Worm (Caenorhabditis elegans) whole organism, L4/young adult: Measurements from ENCODE around the gene ogdh-2.

ENCODE experiments used
- W03F9.2 ChIP-seq: fragments of 150-350 bp; optimal IDR thresholded peaks from 2 replicates; lab custom pipeline; 2014; ENCODE audit warnings: missing biosample characterization, missing genetic modification characterization
- dao-5 ChIP-seq: sonication (generic microtip); optimal IDR thresholded peaks from 2 replicates; lab custom pipeline; 2016; ENCODE audit warnings: missing genotype, missing genetic modification characterization, moderate library complexity, missing compliant biosample characterization
- him-1 ChIP-seq: sonication (generic microtip); optimal IDR thresholded peaks from 2 replicates; lab custom pipeline; 2016; ENCODE audit warnings: missing genotype, missing genetic modification reagents, missing genetic modification characterization, missing compliant biosample characterization

The ogdh-2 gene

DNA sequence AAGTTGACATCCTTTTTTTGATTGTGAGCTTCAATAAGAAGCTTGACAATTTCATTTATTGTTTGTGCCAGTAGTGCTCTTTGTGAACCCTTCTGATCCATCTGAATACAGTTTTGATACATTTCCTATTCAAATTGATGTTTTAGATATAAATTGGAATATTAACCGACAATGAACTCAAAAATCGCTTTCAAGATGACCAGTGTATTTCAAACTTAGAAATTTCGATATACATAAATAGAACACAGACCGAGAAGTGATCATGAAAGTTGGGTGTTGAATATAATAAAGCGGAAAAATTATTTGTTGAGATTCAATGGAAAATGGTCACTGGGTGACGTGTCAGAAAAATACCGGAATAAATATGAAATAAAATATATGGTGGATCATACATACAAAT is 13.0 kb upstream of the ogdh-2 start, which contains the start of gene elpc-3:
elpc-3 (minus strand) TSS at position 101 of the 400 bp plus-strand sequence.
- TF ChIP-seq dao-5 (tag; lab: Kevin White, UChicago) (no peak), W03F9.2 (no peak), him-1 (no peak)

DNA sequence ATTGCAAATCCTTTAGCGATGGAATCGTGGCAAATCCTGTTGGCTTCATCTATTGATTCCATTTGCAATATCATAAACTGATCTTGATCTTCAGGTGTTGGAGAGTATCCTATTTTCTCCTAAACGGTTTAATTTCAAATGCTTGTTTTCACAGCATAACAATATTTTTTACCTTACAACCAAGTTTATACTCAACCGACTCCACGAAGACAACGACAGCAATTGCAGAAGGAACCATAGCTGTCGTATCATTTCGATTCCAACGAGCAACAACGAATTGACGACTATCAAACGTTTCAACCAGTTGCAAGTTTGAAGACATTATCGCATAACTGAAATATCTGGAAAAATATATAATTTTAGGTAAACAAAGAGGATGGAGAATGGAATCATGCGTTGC is 10.5 kb upstream of the ogdh-2 start, which contains the start of gene usip-1:
usip-1 (minus strand) TSS at position 341 of the 400 bp plus-strand sequence.
- TF ChIP-seq W03F9.2 (no peak), dao-5 (tag; lab: Kevin White, UChicago) (no peak)

DNA sequence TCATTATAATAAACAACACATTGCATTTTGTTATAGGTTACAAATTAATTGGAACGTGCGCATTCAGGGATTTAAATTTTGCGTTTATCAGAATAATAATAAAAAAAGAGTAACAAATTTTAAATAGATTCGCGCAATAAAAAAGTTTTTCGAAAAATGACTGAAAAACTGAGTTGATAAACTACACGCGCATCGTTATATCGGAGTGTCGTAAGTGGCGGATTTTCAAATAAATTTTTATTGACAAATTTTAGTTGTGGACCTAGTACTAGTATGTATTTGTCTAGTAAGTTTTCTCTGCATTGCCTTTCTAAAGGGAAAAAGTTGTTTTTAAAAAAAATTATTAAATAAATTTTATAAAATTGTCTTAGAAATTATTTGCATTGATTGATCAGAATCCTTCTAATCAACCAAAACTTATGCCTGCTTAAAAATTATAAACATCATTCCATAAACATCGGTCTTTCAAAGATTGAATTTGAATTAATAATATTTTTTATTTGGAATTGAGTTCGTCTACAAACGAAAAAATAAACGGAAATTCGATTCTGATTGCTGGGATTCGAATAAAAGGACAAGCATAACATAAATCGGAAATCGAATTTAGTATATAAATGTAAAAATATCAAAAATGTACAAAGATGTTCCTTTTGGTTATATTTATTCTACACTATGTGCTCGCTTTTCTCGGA is 9.9 kb upstream of the ogdh-2 start, which contains the start of gene srd-4:
srd-4 (plus strand) TSS at position 642 of the 692 bp plus-strand sequence.
- TF ChIP-seq dao-5 (tag; lab: Kevin White, UChicago) (no peak), W03F9.2 (no peak), him-1 (no peak)

DNA sequence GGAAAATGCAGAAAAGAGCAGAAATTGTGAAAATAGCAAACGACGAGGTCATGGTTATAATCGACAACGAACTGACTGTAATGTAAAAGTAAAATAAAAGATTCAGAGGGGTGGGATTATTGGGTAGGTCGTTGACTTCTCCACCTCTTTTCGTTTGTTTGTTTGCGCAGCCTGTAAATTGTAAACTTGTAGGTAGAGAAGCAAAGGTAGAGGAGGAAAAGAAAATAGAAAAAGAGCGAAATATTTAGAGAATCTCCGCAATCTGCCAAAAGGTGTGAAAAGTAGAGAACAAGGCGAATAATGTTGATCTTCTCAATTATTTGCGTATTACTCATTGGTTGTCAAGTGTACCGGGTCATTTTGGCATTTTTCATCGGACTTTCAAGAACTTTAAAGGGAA is 7.0 kb upstream of the ogdh-2 start, which contains the start of gene ZK863.8:
ZK863.8 (minus strand) TSS at position 173 of the 400 bp plus-strand sequence.
- TF ChIP-seq W03F9.2 (no peak), dao-5 (tag; lab: Kevin White, UChicago) (no peak), him-1 (no peak)

DNA sequence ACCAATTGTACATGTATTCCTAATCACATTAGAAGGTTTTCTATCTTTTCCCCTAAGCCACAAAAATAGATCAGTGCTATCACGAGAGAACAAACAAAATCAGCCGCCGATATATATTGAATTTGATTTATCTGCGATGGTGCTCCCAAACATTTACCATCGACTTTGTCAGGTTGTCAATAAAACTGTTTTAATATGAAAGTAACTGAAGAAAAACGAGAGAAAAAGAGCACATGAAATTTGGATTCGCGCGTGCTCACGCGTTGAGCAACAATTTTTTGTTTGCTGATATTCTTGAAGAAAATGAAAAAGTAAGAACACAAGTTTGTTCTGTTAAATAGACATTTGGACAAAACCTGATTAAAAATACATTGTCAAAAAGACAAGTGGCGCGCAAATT is 5.5 kb upstream of the ogdh-2 start:
- TF ChIP-seq him-1 = no peak

DNA sequence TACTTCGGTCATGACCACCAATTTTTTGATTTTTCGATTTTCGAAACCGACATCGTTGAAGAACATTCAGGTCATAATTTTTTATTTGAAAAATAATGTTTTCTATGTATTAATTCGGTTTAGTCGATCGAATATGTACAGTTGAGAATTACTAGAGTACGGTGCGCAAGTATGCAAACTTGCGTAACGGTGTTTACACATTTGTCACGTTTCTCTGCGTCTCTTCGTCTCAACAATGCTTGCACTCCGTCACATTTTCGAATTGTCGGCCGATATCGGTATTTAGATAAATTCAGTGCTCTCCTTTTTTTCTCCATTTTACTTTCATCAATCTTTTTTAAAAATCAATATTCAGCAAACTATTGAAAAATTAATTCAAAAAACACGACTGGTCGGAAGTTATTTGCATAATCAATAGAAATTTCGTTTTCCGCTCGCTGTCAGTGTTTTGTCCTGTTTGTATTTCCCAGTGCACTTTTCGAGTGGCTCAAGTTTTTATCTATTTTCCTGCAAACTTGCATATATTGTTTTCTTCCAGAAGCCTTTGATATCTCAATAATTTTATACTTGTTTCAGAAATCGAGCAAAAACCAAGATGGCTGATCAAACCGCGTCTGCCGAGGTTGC is 3.3 kb upstream of the ogdh-2 start, which contains the start of gene dpy-30:
dpy-30 (plus strand) TSS at position 577 of the 627 bp plus-strand sequence.
- TF ChIP-seq W03F9.2 = peak; percentile 56
- TF ChIP-seq him-1 = no peak
- TF ChIP-seq dao-5 (tag; lab: Kevin White, UChicago) = no peak

DNA sequence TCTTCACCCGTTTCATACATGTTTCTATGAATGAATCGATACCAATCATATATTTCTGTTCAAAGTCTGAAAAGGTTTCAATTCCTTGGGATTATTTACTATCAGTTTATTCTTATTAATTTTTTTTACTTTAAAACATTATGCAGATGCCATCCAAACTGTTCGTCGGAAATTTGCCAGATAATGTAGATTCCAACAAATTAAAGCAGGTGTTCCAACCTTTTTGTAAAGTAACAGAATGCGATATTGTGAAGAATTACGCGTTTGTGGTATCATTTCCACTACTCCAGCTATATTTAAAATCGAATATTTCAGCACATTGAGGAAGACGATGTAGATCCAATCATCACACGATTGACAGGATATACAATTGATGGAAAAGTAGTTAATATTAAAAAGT is 2.2 kb upstream of the ogdh-2 start, which contains the start of gene rnp-1:
rnp-1 (plus strand) TSS at position 145 of the 400 bp plus-strand sequence.
- TF ChIP-seq him-1 = no peak
- TF ChIP-seq W03F9.2 = no peak

DNA sequence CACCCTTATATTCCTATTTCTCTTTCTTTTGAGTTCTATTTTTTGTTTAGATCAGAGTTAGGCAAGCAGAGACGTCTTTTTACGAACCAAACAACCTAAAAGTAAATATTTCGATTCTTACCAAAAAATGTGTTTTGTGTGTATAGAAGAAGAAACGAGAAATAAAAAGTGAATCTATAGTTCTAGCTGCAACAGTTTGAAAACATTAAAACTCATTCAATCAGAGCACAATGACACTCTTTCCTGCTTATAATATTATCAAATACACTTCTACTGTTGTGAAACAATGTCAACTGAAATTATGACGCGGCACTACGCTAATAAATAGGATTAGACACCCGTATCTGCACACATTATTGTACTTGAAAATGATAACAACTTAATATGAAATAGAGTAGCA is 1.5 kb downstream of the ogdh-2 start, which contains the start of gene ZK836.3:
ZK836.3 (minus strand) TSS at position 101 of the 400 bp plus-strand sequence.
- no peak for TF ChIP-seq dao-5 (tag; lab: Kevin White, UChicago)
- TF ChIP-seq him-1 = no peak
- no peak for TF ChIP-seq W03F9.2

DNA sequence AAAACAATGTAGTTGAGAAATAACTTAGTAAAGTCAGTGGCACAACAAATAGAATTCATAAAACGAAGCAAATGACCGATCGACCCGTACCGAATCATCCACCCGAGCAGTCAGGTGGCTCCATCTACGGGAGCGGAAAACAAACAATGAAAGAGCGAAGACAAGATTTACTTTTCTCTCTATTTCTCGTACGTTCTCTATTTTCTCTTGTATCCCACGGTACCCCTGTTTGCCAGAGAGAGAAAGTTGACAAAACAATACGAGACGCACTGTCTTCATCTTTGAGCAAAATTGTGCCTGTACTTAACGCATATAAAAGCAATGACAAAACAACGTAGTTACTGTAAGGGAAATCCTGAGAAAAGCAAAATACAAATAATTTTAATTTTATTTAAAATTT is 2.4 kb downstream of the ogdh-2 start:
- TF ChIP-seq him-1 = no peak
- TF ChIP-seq dao-5 (tag; lab: Kevin White, UChicago) = no peak
- no peak for TF ChIP-seq W03F9.2

DNA sequence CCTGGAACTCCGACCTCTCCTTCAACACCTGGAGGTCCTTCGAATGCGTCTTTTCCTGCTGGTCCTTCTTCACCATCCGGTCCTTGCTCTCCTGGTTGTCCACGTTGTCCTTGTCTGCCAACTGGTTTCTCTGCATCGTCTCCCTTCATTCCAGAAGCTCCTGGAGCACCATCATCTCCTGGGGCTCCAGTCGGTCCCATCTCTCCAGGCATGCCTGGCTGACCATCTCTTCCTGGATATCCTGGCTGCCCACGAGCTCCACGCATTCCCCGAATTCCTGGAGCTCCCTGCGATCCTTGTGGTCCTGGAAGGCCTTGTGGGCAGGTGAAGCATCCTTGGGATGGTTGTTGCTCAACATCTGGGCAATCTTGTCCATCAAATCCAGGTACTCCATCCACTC is 3.4 kb downstream of the ogdh-2 start:
- TF ChIP-seq him-1 (no peak), dao-5 (tag; lab: Kevin White, UChicago) (no peak), W03F9.2 (no peak)

DNA sequence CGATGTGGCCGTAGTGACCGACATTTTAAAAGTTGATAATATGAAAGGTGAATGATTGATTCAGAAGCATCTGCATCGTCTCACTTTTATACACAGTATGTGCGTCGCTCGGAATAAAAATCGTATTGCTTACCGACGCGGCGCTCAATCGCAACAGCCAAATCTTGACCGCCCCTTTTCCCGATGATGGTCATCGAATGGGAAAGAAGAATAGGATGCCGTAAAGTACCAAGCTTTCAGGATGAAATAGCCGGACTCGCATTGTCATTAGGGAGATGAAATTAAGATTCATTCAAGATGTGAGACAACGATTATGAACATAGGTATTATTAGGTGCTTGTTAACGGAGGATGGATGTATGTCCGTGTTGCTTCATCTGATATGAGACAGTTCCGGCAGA is 4.2 kb downstream of the ogdh-2 start, which contains the start of gene lon-3:
lon-3 (minus strand) TSS at position 101 of the 400 bp plus-strand sequence.
- no peak for TF ChIP-seq dao-5 (tag; lab: Kevin White, UChicago)
- TF ChIP-seq him-1 = no peak
- TF ChIP-seq W03F9.2 = no peak

DNA sequence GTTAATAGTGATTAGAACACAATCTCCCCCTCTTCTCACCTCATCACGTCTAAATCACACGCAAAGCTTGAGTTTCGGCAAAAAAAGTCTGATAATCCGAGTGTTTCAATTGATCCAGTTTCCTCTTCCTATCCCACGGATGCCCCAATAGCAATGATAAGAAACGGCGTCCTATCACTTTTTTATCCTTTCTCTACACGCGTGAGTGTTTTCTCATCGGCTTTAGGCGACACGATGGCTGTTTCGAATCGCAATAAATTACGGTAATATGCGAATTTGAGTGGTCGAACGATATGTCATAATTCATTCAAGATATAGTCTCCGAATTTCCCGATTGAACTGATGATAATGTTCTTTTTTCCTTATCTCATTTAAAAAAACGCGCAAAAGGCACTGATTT is 5.2 kb downstream of the ogdh-2 start:
- no peak for TF ChIP-seq W03F9.2

DNA sequence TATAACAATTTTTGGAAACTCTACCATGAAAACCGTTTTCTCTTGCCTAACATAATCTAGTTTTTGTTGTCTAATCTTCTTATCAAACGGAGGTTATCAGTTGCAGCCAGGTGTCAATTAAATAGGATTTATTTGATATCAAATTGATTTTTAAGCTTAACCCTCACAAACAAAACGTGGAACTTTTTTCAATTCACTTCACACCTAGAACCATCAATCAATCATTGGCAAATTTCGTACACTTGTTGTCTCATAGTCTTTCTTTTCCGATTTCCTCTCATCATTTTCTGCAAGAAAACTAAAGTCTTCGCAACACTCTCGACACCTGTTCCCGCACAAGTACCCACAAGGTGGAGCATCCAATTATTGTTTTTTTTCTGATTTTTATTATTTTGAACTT is 14.4 kb downstream of the ogdh-2 start:
- TF ChIP-seq dao-5 (tag; lab: Kevin White, UChicago) (no peak), W03F9.2 (no peak), him-1 (no peak)

DNA sequence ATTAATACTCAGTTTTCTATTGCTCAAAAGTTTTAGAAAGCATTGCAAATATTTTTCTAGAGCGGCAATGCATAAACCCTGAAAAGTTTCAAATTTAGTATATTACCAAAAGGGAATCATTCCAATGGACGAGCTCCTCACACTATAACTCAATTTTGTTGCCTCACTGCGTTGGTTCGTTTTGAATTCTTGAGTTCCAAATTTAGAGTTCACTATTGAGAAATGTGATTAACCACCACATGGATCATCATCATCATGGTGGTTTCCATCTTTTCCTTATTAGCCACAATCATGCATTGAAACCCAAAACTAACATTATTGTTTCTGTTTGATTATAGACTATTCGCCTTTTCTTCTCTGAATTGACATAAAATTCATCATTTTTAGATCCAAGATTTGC is 15.6 kb downstream of the ogdh-2 start:
- no peak for TF ChIP-seq dao-5 (tag; lab: Kevin White, UChicago)
- no peak for TF ChIP-seq him-1
- no peak for TF ChIP-seq W03F9.2

DNA sequence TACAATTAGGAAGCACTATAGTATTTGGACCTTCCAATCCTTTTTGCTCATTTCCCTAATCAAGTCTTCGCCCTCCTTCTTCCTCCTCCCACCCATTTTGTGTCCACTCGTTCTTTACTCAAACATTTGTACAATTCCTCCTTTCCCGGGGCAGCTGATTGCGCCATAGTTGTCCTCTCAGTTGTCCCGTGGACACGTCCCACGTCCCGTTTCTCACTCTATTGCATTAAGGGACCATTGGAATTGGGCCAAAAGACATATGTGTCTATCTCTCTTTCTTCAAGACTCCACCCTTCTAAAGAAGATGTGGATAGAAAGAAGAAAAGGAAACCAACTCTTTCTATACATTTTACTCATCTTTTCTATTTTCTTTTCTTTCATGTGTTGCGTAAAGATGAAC is 16.8 kb downstream of the ogdh-2 start:
- TF ChIP-seq him-1 = no peak
- no peak for TF ChIP-seq W03F9.2
- TF ChIP-seq dao-5 (tag; lab: Kevin White, UChicago) = no peak
